Worm (Caenorhabditis elegans) whole organism, midembryonic: ENCODE results near the gene cyp-13A4.

ENCODE experiments used
- T22C8.4 ChIP-seq: fragments of 200-800 bp; sonication (Bioruptor generic); IDR thresholded peaks from 2 replicates; pipeline ENCODE4 v1.3.6; 2022; ENCODE audit warnings: missing genetic modification characterization, missing compliant biosample characterization
- cog-1 ChIP-seq: sonication (generic microtip); optimal IDR thresholded peaks from 2 replicates; lab custom pipeline; 2016; ENCODE audit warnings: missing genetic modification characterization, missing compliant biosample characterization
- flt-1 ChIP-seq: fragments of 200-800 bp; sonication (Bioruptor generic); IDR thresholded peaks from 2 replicates; pipeline ENCODE4 v1.3.6; 2022; ENCODE audit warnings: missing genetic modification characterization, missing compliant biosample characterization
- klf-2 ChIP-seq: fragments of 200-800 bp; sonication (Bioruptor generic); conservative IDR thresholded peaks from 2 replicates; pipeline ENCODE4 v1.3.6; 2022; ENCODE audit warnings: missing genetic modification reagents, missing genetic modification characterization, missing compliant biosample characterization
- med-1 ChIP-seq: sonication (generic microtip); optimal IDR thresholded peaks from 2 replicates; lab custom pipeline; 2017; ENCODE audit warnings: missing genetic modification characterization, mild to moderate bottlenecking, missing compliant biosample characterization, antibody characterized with exemption, missing genetic modification reagents; ENCODE audit not compliant: insufficient read depth
- ref-1 ChIP-seq: fragments of 200-800 bp; sonication (Bioruptor generic); conservative IDR thresholded peaks from 2 replicates; pipeline ENCODE4 v1.3.6; 2022; ENCODE audit warnings: missing genetic modification reagents, missing genetic modification characterization, missing compliant biosample characterization
- tab-1 ChIP-seq: fragments of 200-800 bp; sonication (Bioruptor generic); IDR thresholded peaks from 2 replicates; pipeline ENCODE4 v1.3.6; 2022; ENCODE audit warnings: missing genetic modification characterization, missing compliant biosample characterization
- ztf-23 ChIP-seq: fragments of 200-800 bp; sonication (Bioruptor generic); IDR thresholded peaks from 2 replicates; pipeline ENCODE4 v1.3.6; 2022; ENCODE audit warnings: missing genetic modification reagents, missing genetic modification characterization, missing compliant biosample characterization
- ztf-29 ChIP-seq: fragments of 200-800 bp; sonication (Bioruptor generic); IDR thresholded peaks from 2 replicates; pipeline ENCODE4 v1.3.6; 2022; ENCODE audit warnings: missing genetic modification reagents, missing genetic modification characterization, missing compliant biosample characterization

The cyp-13A4 gene

DNA sequence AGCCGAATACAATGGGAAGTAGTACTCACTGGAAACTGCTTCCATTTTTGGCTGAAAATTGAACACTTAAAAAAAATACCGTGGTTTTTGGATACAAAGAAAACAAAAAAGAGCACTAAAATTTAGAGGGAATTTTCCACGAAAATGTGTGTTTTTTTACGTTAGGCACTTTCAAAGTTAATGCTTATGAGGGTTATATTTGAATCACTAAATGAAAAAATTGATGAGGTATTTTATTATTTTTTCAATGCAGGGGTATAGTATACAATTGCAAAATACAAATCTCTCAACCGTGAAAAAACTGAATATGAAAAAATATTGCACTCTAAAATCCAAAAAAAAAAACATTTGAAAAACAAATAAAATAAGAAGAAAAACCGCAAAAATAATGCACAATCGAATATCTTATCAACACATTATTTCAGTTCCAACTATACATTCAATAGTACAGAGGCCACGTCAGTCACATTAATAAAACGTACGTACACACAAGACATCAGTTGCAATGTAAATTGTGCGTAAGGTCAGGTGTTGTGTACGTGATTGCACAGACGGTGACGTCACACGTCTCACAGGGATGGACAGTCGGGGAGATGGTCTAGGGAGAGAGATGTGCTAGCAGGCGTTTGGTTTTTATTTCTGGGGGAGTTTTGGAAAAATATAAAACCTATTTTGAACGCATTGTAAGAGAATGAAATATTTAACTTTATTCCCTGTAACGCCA, 27.6 kb downstream of the cyp-13A4 start, which contains the start of gene aqp-10:
aqp-10 (minus strand) TSS at position 51 of the 724 bp plus-strand sequence.
- no peak for TF ChIP-seq T22C8.4 (GFP tag; lab: Robert Waterston, UW)
- TF ChIP-seq med-1 (GFP tag; lab: Kevin White, UChicago): no peak
- TF ChIP-seq flt-1 (GFP tag; lab: Robert Waterston, UW): no peak
- no peak for TF ChIP-seq ztf-23 (GFP tag; lab: Robert Waterston, UW)
- no peak for TF ChIP-seq cog-1 (tag; lab: Kevin White, UChicago)

- TF ChIP-seq klf-2 (GFP tag; lab: Robert Waterston, UW) (no peak), ztf-23 (GFP tag; lab: Robert Waterston, UW) (no peak), flt-1 (GFP tag; lab: Robert Waterston, UW) (no peak), med-1 (GFP tag; lab: Kevin White, UChicago) (no peak), ref-1 (GFP tag; lab: Robert Waterston, UW) (no peak), T22C8.4 (GFP tag; lab: Robert Waterston, UW) (no peak), cog-1 (tag; lab: Kevin White, UChicago) (no peak), ztf-29 (GFP tag; lab: Robert Waterston, UW) (no peak), tab-1 (GFP tag; lab: Robert Waterston, UW) (no peak)
Measured at ce11 chrII:9764696-9765095, 32.8 kb downstream of the cyp-13A4 start.

DNA sequence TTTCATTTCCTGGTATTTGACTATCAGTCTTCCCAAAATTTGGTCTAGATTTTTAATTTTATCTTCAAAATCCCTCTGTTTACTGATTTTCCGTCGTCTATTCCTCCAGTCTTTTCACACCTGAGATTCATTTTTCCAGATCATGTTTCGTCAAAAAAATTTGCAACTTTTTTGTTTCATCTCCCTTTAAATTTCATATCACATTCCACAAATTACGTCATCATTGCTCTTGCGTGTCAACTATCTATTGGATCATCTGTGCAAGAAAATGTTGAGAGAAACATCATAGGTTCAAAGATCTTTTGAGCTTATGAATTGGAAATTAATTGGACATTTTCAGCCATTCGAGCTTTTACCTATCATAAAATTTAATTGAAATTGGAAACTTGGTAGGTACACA, 38.2 kb downstream of the cyp-13A4 start:
- no peak for TF ChIP-seq tab-1 (GFP tag; lab: Robert Waterston, UW)
- no peak for TF ChIP-seq T22C8.4 (GFP tag; lab: Robert Waterston, UW)
- TF ChIP-seq med-1 (GFP tag; lab: Kevin White, UChicago): no peak
- no peak for TF ChIP-seq ztf-29 (GFP tag; lab: Robert Waterston, UW)
- TF ChIP-seq flt-1 (GFP tag; lab: Robert Waterston, UW): no peak
- no peak for TF ChIP-seq klf-2 (GFP tag; lab: Robert Waterston, UW)
- no peak for TF ChIP-seq ref-1 (GFP tag; lab: Robert Waterston, UW)
- TF ChIP-seq ztf-23 (GFP tag; lab: Robert Waterston, UW): no peak
- TF ChIP-seq cog-1 (tag; lab: Kevin White, UChicago): no peak

DNA sequence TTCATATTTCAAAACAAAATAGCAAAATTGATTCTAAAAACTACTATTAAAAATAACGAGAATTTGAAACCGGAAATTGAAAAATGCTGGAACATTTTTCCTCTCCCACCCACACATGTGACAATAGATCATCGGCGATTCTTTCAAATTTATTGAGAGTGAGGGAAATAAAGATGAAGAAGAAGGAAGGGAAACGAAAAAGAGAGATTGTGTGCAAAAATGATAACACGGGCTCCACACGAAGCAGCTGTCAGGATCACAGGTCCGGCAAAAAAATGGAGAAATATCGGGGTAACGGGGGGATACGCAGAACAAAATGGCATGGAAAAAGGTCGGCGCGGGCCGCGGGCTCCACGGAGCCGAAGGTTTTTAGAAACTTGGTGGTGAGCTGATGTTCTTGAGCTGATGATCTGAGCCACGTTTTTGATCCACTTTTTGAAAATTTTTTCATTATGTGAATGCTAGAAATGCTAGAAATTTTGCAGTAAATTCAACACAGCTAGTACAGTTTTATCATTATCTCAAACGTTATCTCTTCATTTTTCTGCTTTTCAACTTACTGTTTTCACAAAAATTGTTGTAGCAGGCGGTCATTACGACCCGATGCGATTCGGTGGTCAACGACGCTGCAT, 39.8 kb downstream of the cyp-13A4 start, which contains the start of gene shk-1:
shk-1 (plus strand) TSS at position 582 of the 632 bp plus-strand sequence.
- TF ChIP-seq tab-1 (GFP tag; lab: Robert Waterston, UW) (no peak), cog-1 (tag; lab: Kevin White, UChicago) (no peak), med-1 (GFP tag; lab: Kevin White, UChicago) (no peak), flt-1 (GFP tag; lab: Robert Waterston, UW) (no peak), klf-2 (GFP tag; lab: Robert Waterston, UW) (no peak), ref-1 (GFP tag; lab: Robert Waterston, UW) (no peak), T22C8.4 (GFP tag; lab: Robert Waterston, UW) (no peak), ztf-23 (GFP tag; lab: Robert Waterston, UW) (no peak), ztf-29 (GFP tag; lab: Robert Waterston, UW) (no peak)

ce11 chrII:9755425-9755824, 42.1 kb downstream of the cyp-13A4 start:
- TF ChIP-seq tab-1 (GFP tag; lab: Robert Waterston, UW) (no peak), cog-1 (tag; lab: Kevin White, UChicago) (no peak), ztf-29 (GFP tag; lab: Robert Waterston, UW) (no peak), ref-1 (GFP tag; lab: Robert Waterston, UW) (no peak), med-1 (GFP tag; lab: Kevin White, UChicago) (no peak), T22C8.4 (GFP tag; lab: Robert Waterston, UW) (no peak), klf-2 (GFP tag; lab: Robert Waterston, UW) (no peak), flt-1 (GFP tag; lab: Robert Waterston, UW) (no peak), ztf-23 (GFP tag; lab: Robert Waterston, UW) (no peak)

DNA sequence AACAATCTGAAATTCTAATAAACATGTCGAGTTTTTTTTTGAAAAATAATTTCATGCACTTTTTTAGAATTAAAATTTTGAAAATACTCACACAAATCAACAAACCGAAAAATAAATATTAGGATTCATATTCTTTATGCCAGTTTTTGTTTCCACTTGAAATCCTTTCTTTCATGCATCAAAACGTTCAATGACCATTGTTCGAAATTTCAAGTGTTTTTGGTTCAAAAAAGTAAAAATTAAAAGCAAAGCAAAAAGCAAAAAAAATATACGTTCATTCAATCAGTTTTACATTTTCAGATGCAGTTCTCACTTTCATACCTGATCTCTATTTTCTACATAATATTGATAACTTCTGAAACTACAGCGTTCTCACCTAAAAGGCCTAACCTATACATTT, 43.8 kb downstream of the cyp-13A4 start, which contains the start of gene ZK1321.1:
ZK1321.1 (plus strand) TSS at position 301 of the 400 bp plus-strand sequence.
- TF ChIP-seq T22C8.4 (GFP tag; lab: Robert Waterston, UW): no peak
- TF ChIP-seq klf-2 (GFP tag; lab: Robert Waterston, UW): no peak
- TF ChIP-seq med-1 (GFP tag; lab: Kevin White, UChicago): no peak
- no peak for TF ChIP-seq tab-1 (GFP tag; lab: Robert Waterston, UW)
- TF ChIP-seq ztf-29 (GFP tag; lab: Robert Waterston, UW): no peak
- no peak for TF ChIP-seq cog-1 (tag; lab: Kevin White, UChicago)
- no peak for TF ChIP-seq ref-1 (GFP tag; lab: Robert Waterston, UW)
- no peak for TF ChIP-seq ztf-23 (GFP tag; lab: Robert Waterston, UW)
- TF ChIP-seq flt-1 (GFP tag; lab: Robert Waterston, UW): no peak

DNA sequence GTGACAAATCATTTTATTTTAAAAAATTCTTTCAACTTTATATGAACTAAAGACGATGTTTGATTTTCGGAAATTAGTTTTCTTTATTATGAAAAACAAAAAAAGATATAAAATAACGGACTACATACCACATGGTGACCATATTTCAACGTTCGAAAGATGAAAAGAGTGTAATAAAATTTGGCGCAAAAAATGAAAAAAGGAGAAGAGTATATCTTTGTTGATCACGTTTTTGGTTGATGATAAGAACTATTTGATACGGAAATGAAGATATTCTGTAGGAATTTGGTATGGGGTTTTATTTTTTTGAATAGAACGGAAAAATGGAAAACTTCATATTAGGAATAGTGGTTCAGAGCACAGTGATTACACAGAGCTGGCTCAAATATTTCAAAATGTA, 44.5 kb downstream of the cyp-13A4 start, which contains the start of gene Y53C12B.7:
Y53C12B.7 (minus strand) TSS at position 163 of the 400 bp plus-strand sequence.
- TF ChIP-seq flt-1 (GFP tag; lab: Robert Waterston, UW) (no peak), T22C8.4 (GFP tag; lab: Robert Waterston, UW) (no peak), tab-1 (GFP tag; lab: Robert Waterston, UW) (no peak), ztf-29 (GFP tag; lab: Robert Waterston, UW) (no peak), med-1 (GFP tag; lab: Kevin White, UChicago) (no peak), klf-2 (GFP tag; lab: Robert Waterston, UW) (no peak), ref-1 (GFP tag; lab: Robert Waterston, UW) (no peak), cog-1 (tag; lab: Kevin White, UChicago) (no peak), ztf-23 (GFP tag; lab: Robert Waterston, UW) (no peak)

ce11 chrII:9752278-9752677, 45.3 kb downstream of the cyp-13A4 start:
- TF ChIP-seq flt-1 (GFP tag; lab: Robert Waterston, UW): no peak
- no peak for TF ChIP-seq tab-1 (GFP tag; lab: Robert Waterston, UW)
- TF ChIP-seq T22C8.4 (GFP tag; lab: Robert Waterston, UW): no peak
